Worm (Caenorhabditis elegans) whole organism, mixed stage, embryonic: Measurements from ENCODE around the gene ggtb-1.

Source experiments
- M03D4.4 ChIP-seq: sonication (generic microtip); optimal IDR thresholded peaks from 2 replicates; lab custom pipeline; 2017; ENCODE audit warnings: mild to moderate bottlenecking, missing genetic modification characterization, missing compliant biosample characterization
- bed-3 ChIP-seq: fragments of 200-800 bp; sonication (Bioruptor generic); optimal IDR thresholded peaks from 3 replicates; lab custom pipeline; 2018; ENCODE audit warnings: mild to moderate bottlenecking, missing genetic modification characterization, moderate library complexity, missing compliant biosample characterization
- blmp-1 ChIP-seq: fragments of 150-350 bp; optimal IDR thresholded peaks from 2 replicates; lab custom pipeline; 2014; ENCODE audit warnings: missing biosample characterization, missing genetic modification characterization
- ceh-39 ChIP-seq: fragments of 150-350 bp; optimal IDR thresholded peaks from 2 replicates; lab custom pipeline; 2014; ENCODE audit warnings: missing biosample characterization, missing genetic modification characterization
- ceh-43 ChIP-seq: fragments of 200-800 bp; sonication (Bioruptor generic); optimal IDR thresholded peaks from 2 replicates; lab custom pipeline; 2018; ENCODE audit warnings: mild to moderate bottlenecking, missing genetic modification characterization, moderate library complexity, missing compliant biosample characterization
- ceh-83 ChIP-seq: fragments of 200-800 bp; sonication (Bioruptor generic); optimal IDR thresholded peaks from 2 replicates; lab custom pipeline; 2018; ENCODE audit warnings: mild to moderate bottlenecking, missing genetic modification characterization, missing compliant biosample characterization
- ces-1 ChIP-seq: fragments of 150-350 bp; optimal IDR thresholded peaks from 2 replicates; lab custom pipeline; 2014; ENCODE audit warnings: missing biosample characterization, missing genetic modification reagents, missing genetic modification characterization
- cnd-1 ChIP-seq: fragments of 200-800 bp; sonication (Bioruptor generic); optimal IDR thresholded peaks from 2 replicates; lab custom pipeline; 2018; ENCODE audit warnings: mild to moderate bottlenecking, missing genetic modification characterization, missing compliant biosample characterization
- drap-1 ChIP-seq: fragments of 200-800 bp; sonication (Bioruptor generic); optimal IDR thresholded peaks from 3 replicates; lab custom pipeline; 2018; ENCODE audit warnings: mild to moderate bottlenecking, missing genetic modification characterization, missing compliant biosample characterization
- elt-1 ChIP-seq: sonication (generic microtip); optimal IDR thresholded peaks from 2 replicates; lab custom pipeline; 2017; ENCODE audit warnings: missing genetic modification characterization, mild to moderate bottlenecking, missing compliant biosample characterization, antibody characterized with exemption, moderate library complexity, borderline replicate concordance; ENCODE audit not compliant: insufficient read depth
- elt-3 ChIP-seq: fragments of 150-350 bp; optimal IDR thresholded peaks from 2 replicates; lab custom pipeline; 2014; ENCODE audit warnings: missing biosample characterization, missing genetic modification characterization
- flh-1 ChIP-seq: fragments of 200-800 bp; sonication (Bioruptor generic); optimal IDR thresholded peaks from 2 replicates; lab custom pipeline; 2018; ENCODE audit warnings: mild to moderate bottlenecking, missing genetic modification characterization, moderate library complexity, missing compliant biosample characterization
- ham-2 ChIP-seq: fragments of 200-800 bp; sonication (Bioruptor generic); optimal IDR thresholded peaks from 2 replicates; lab custom pipeline; 2018; ENCODE audit warnings: mild to moderate bottlenecking, missing genetic modification characterization, missing compliant biosample characterization
- hlh-1 ChIP-seq: fragments of 150-350 bp; optimal IDR thresholded peaks from 2 replicates; lab custom pipeline; 2014; ENCODE audit warnings: missing biosample characterization, missing genetic modification reagents, missing genetic modification characterization
- lin-13 ChIP-seq: fragments of 150-350 bp; optimal IDR thresholded peaks from 2 replicates; lab custom pipeline; 2014; ENCODE audit warnings: missing biosample characterization, missing genetic modification characterization
- lin-32 ChIP-seq: fragments of 200-800 bp; sonication (Bioruptor generic); optimal IDR thresholded peaks from 2 replicates; lab custom pipeline; 2018; ENCODE audit warnings: mild to moderate bottlenecking, missing genetic modification characterization, missing compliant biosample characterization
- lsy-2 ChIP-seq: fragments of 150-350 bp; optimal IDR thresholded peaks from 2 replicates; lab custom pipeline; 2014; ENCODE audit warnings: missing biosample characterization, missing genetic modification characterization
- mab-5 ChIP-seq: fragments of 150-350 bp; optimal IDR thresholded peaks from 2 replicates; lab custom pipeline; 2014; ENCODE audit warnings: missing biosample characterization, missing genetic modification characterization
- mep-1 ChIP-seq: fragments of 150-350 bp; optimal IDR thresholded peaks from 2 replicates; lab custom pipeline; 2017; ENCODE audit warnings: missing biosample characterization, missing genetic modification reagents, missing genetic modification characterization, inconsistent platforms
- mls-2 ChIP-seq: sonication (generic microtip); optimal IDR thresholded peaks from 2 replicates; lab custom pipeline; 2016; ENCODE audit warnings: mild to moderate bottlenecking, missing genetic modification characterization, moderate library complexity, missing compliant biosample characterization
- nhr-12 ChIP-seq: fragments of 150-350 bp; optimal IDR thresholded peaks from 2 replicates; lab custom pipeline; 2014; ENCODE audit warnings: missing biosample characterization, missing genetic modification characterization
- nhr-2 ChIP-seq: fragments of 150-350 bp; optimal IDR thresholded peaks from 2 replicates; lab custom pipeline; 2014; ENCODE audit warnings: missing biosample characterization, missing genetic modification characterization
- nhr-237 ChIP-seq: fragments of 150-350 bp; optimal IDR thresholded peaks from 2 replicates; lab custom pipeline; 2014; ENCODE audit warnings: missing biosample characterization, missing genetic modification characterization
- nhr-28 ChIP-seq: fragments of 150-350 bp; optimal IDR thresholded peaks from 2 replicates; lab custom pipeline; 2014; ENCODE audit warnings: missing biosample characterization, missing genetic modification characterization
- nhr-76 ChIP-seq: sonication (generic microtip); optimal IDR thresholded peaks from 2 replicates; lab custom pipeline; 2017; ENCODE audit warnings: missing biosample characterization, missing genetic modification characterization
- pha-4 ChIP-seq: fragments of 150-350 bp; optimal IDR thresholded peaks from 2 replicates; lab custom pipeline; 2018; ENCODE audit warnings: missing biosample characterization, missing genetic modification reagents, missing genetic modification characterization
- sem-2 ChIP-seq: fragments of 200-800 bp; sonication (Bioruptor generic); optimal IDR thresholded peaks from 2 replicates; lab custom pipeline; 2018; ENCODE audit warnings: mild to moderate bottlenecking, missing genetic modification characterization, missing compliant biosample characterization
- snpc-4 ChIP-seq: fragments of 150-350 bp; optimal IDR thresholded peaks from 2 replicates; lab custom pipeline; 2014; ENCODE audit warnings: missing biosample characterization, missing genetic modification characterization
- sptf-1 ChIP-seq: sonication (generic microtip); optimal IDR thresholded peaks from 2 replicates; lab custom pipeline; 2017; ENCODE audit warnings: mild to moderate bottlenecking, missing genetic modification characterization, moderate library complexity, missing compliant biosample characterization
- tbx-8 ChIP-seq: fragments of 200-800 bp; sonication (Bioruptor generic); optimal IDR thresholded peaks from 2 replicates; lab custom pipeline; 2018; ENCODE audit warnings: mild to moderate bottlenecking, missing genetic modification characterization, moderate library complexity, missing compliant biosample characterization
- unc-120 ChIP-seq: sonication (generic microtip); optimal IDR thresholded peaks from 2 replicates; lab custom pipeline; 2017; ENCODE audit warnings: missing genetic modification characterization, missing compliant biosample characterization; ENCODE audit not compliant: poor library complexity, severe bottlenecking
- unc-39 ChIP-seq: fragments of 150-350 bp; optimal IDR thresholded peaks from 2 replicates; lab custom pipeline; 2014; ENCODE audit warnings: missing biosample characterization, missing genetic modification characterization
- unc-62 ChIP-seq: fragments of 150-350 bp; optimal IDR thresholded peaks from 2 replicates; lab custom pipeline; 2014; ENCODE audit warnings: missing biosample characterization, missing genetic modification reagents, missing genetic modification characterization
- zip-8 ChIP-seq: fragments of 150-350 bp; optimal IDR thresholded peaks from 2 replicates; lab custom pipeline; 2014; ENCODE audit warnings: missing biosample characterization, missing genetic modification characterization
- ztf-11 ChIP-seq: fragments of 150-350 bp; optimal IDR thresholded peaks from 2 replicates; lab custom pipeline; 2014; ENCODE audit warnings: missing biosample characterization, missing genetic modification characterization

ggtb-1 gene

DNA sequence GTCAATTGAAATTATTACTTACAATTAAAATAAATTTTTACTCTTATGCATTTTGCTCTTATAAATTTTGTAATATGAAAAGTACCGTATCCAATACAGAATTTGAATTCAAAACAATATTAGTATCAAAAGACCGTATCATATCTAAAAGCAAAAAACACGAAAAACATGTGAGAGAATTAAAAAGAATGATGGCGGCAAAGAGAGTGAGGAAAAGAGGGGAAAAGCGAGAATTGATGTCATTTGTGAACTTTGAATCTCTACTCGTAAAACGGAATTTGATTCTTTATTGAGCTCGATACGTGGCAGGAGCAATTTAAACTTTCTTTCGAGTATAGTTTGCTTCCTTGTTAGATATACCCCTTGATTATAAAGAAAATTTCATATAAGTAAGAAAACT is 21.0 kb downstream of the ggtb-1 start:
- TF ChIP-seq ces-1 (GFP tag; lab: Kevin White, UChicago) (peak; percentile 13), ceh-83 (no peak)

DNA sequence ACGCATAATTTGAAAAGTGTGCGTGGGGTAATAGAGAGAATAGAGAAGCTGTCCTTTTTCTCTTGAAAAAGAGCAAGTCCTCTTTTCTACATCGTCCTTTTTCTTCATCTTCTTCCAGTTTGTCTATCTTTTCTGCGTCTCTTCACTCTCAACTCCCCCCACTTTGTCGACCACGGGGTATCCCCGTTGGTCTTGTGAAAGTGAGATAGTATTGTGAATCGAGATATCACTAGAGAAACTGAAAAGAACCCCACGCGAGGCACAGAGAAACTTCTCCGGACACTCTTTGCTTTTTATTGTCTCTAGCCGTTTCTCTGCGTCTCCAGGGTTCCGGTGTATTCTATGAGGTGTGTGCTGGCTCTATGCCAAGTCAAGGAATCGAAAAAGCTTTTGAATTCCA is 22.1 kb downstream of the ggtb-1 start:
- TF ChIP-seq lsy-2 (tag; lab: Kevin White, UChicago), result peak; percentile 72
- no peak for TF ChIP-seq mab-5 (tag; lab: Kevin White, UChicago)
- TF ChIP-seq hlh-1 (tag; lab: Kevin White, UChicago), result peak; percentile 78
- TF ChIP-seq tbx-8, result peak; percentile 1
- peak; percentile 20 for TF ChIP-seq bed-3 (GFP tag; lab: Kevin White, UChicago)
- TF ChIP-seq flh-1 (GFP tag; lab: Kevin White, UChicago), result no peak
- no peak for TF ChIP-seq elt-1 (tag; lab: Kevin White, UChicago)
- TF ChIP-seq pha-4 (tag; lab: Kevin White, UChicago), result peak; percentile 73
- TF ChIP-seq mls-2 (tag; lab: Kevin White, UChicago), result peak; percentile 84
- TF ChIP-seq nhr-76 (tag; lab: Kevin White, UChicago), result no peak
- no peak for TF ChIP-seq sem-2 (GFP tag; lab: Kevin White, UChicago)
- no peak for TF ChIP-seq nhr-12 (tag; lab: Kevin White, UChicago)
- peak; percentile 86 for TF ChIP-seq nhr-237 (tag; lab: Kevin White, UChicago)
- TF ChIP-seq blmp-1 (tag; lab: Kevin White, UChicago), result no peak
- peak; percentile 13 for TF ChIP-seq M03D4.4
- TF ChIP-seq nhr-28 (tag; lab: Kevin White, UChicago), result no peak
- TF ChIP-seq ceh-43 (GFP tag; lab: Kevin White, UChicago), result no peak
- TF ChIP-seq mep-1, result peak; percentile 77
- TF ChIP-seq snpc-4 (tag; lab: Kevin White, UChicago), result no peak
- no peak for TF ChIP-seq cnd-1 (tag; lab: Kevin White, UChicago)
- no peak for TF ChIP-seq unc-39 (tag; lab: Kevin White, UChicago)
- no peak for TF ChIP-seq lin-13 (tag; lab: Kevin White, UChicago)
- no peak for TF ChIP-seq elt-3
- no peak for TF ChIP-seq lin-32 (GFP tag; lab: Kevin White, UChicago)
- peak; percentile 76 for TF ChIP-seq sptf-1 (tag; lab: Kevin White, UChicago)
- peak; percentile 47 for TF ChIP-seq drap-1 (GFP tag; lab: Kevin White, UChicago)
- TF ChIP-seq nhr-2 (tag; lab: Kevin White, UChicago), result peak; percentile 52
- TF ChIP-seq ces-1 (GFP tag; lab: Kevin White, UChicago), result peak; percentile 80
- no peak for TF ChIP-seq ceh-83
- TF ChIP-seq unc-62 (GFP tag; lab: Kevin White, UChicago), result peak; percentile 75
- peak; percentile 65 for TF ChIP-seq ztf-11 (tag; lab: Kevin White, UChicago)
- peak; percentile 95 for TF ChIP-seq unc-120 (tag; lab: Kevin White, UChicago)
- peak; percentile 70 for TF ChIP-seq ceh-39
- TF ChIP-seq ham-2, result peak; percentile 71
- TF ChIP-seq zip-8 (tag; lab: Kevin White, UChicago), result no peak

DNA sequence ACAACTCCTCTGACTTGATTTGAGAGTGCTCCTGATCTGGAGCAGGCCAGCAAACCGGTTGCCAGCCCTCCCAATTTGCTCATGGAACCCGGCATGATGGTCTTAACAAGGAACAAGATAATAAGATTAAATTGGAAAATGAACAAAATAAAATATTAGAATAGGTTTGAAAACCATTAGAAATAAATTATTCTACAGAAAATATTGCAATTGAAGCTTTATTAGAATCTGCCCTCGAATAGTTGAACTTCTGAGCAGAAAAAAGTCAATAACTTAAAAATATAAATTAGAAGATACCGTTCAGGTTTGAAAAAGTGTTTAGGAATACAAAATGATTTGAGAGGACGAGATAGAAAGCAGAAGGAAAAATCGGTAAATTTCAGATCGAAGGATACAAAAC is 25.1 kb downstream of the ggtb-1 start, which contains the start of gene nuo-4:
Gene nuo-4 (minus strand): TSS at position 101 of the 400 bp plus-strand sequence.
- TF ChIP-seq mls-2 (tag; lab: Kevin White, UChicago) (no peak), blmp-1 (tag; lab: Kevin White, UChicago) (no peak), nhr-76 (tag; lab: Kevin White, UChicago) (no peak), lin-32 (GFP tag; lab: Kevin White, UChicago) (no peak), nhr-2 (tag; lab: Kevin White, UChicago) (no peak), mab-5 (tag; lab: Kevin White, UChicago) (no peak), hlh-1 (tag; lab: Kevin White, UChicago) (no peak), ztf-11 (tag; lab: Kevin White, UChicago) (no peak), ceh-83 (no peak), nhr-12 (tag; lab: Kevin White, UChicago) (no peak), mep-1 (no peak), lsy-2 (tag; lab: Kevin White, UChicago) (no peak), unc-39 (tag; lab: Kevin White, UChicago) (no peak), ham-2 (no peak), flh-1 (GFP tag; lab: Kevin White, UChicago) (no peak), ces-1 (GFP tag; lab: Kevin White, UChicago) (no peak), pha-4 (tag; lab: Kevin White, UChicago) (no peak), bed-3 (GFP tag; lab: Kevin White, UChicago) (no peak), M03D4.4 (no peak), elt-1 (tag; lab: Kevin White, UChicago) (no peak)
